Worm (Caenorhabditis elegans): ENCODE measurements around the gene ncap-1.

ce11 chrII:2955656-2956115 is 36.6 kb upstream of the ncap-1 start, which contains the start of gene irld-48:
- TF ChIP-seq nhr-12 (tag; optimal IDR thresholded peaks at IDR 0.05) (no peak), nhr-129 (tag; optimal IDR thresholded peaks at IDR 0.05) (no peak), mdl-1 (tag; optimal IDR thresholded peaks at IDR 0.05) (no peak), sma-3 (GFP tag; optimal IDR thresholded peaks at IDR 0.05) (no peak), aly-2 (tag; optimal IDR thresholded peaks at IDR 0.05) (no peak), sma-9 (GFP tag; optimal IDR thresholded peaks at IDR 0.05) (no peak), sma-9 (tag; optimal IDR thresholded peaks at IDR 0.05) (no peak), nhr-11 (tag; optimal IDR thresholded peaks at IDR 0.05) (no peak), lin-39 (tag; optimal IDR thresholded peaks at IDR 0.05) (no peak), fos-1 (tag; optimal IDR thresholded peaks at IDR 0.05) (no peak), lin-11 (tag; optimal IDR thresholded peaks at IDR 0.05) (no peak), ama-1 (optimal IDR thresholded peaks at IDR 0.05) (no peak)
